Fruit fly (Drosophila melanogaster): ENCODE results near the gene Pka-C3.

DNA sequence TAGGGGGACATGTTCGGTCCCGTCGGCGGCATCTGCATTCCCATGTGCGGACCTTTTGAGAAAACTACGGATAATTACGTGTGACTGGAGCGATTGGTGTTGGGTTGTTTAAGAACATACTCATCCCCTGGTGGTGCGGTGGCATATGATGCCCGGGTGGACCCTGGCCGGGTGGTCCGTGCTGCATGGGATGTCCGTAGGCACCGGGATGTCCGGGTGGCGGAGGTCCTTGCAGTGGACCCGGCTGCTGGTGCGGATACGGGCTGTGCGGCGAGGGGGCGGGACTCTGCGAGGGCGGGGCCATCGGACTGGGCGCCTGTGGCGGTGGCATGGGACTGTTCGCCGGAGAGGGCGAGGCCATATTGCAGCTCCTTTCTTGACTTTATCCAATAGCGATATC, 27.6 kb upstream of the Pka-C3 start:
- TF ChIP-seq CG16779 (tag; optimal IDR thresholded peaks at IDR 0.05): no peak
- no peak for TF ChIP-seq achi (GFP tag; optimal IDR thresholded peaks at IDR 0.05)
- TF ChIP-seq salr (GFP tag; optimal IDR thresholded peaks at IDR 0.05): no peak
- no peak for TF ChIP-seq Smox (GFP tag; optimal IDR thresholded peaks at IDR 0.05)
- TF ChIP-seq CG11762 (GFP tag; optimal IDR thresholded peaks at IDR 0.05; ENCODE audit: insufficient read depth): no peak
- no peak for TF ChIP-seq Blimp-1 (GFP tag; optimal IDR thresholded peaks at IDR 0.05)
- no peak for TF ChIP-seq Hr38 (GFP tag; optimal IDR thresholded peaks at IDR 0.05)
- no peak for TF ChIP-seq eg (GFP tag; IDR thresholded peaks at IDR 0.05)

All from whole organism, prepupa.